Fruit fly (Drosophila melanogaster): ENCODE measurements around the gene CG45491.
"Not testable (repeated sequence)": the region's sequence is repeated elsewhere in the genome, so short reads cannot be mapped to it uniquely, and the experiment has no call there.

The CG45491 gene

DNA sequence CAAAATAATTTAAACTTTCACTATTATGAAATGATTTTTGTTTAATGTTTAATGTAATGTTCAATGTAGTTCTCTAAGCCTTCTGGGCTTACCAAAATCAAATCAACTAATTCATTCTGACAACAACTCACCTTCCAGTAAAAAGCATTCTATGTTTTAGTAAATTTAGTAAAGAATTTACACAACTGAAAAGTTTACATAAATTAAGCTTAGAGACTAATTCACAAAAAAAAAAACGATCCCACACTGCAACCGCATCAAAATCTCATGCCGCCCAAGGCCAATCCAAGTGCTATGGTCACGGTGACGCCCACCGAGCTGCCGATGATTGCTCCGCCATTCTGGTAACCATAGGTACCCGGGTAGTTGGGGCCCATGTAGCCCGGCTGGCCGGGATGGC lies 9.7 kb downstream of the CG45491 start, which contains the start of gene CG45489:
Gene CG45489, minus strand, starts transcription at position 101 of the 400 bp plus-strand sequence.
- not testable (repeated sequence) for TF ChIP-seq Hr38 (GFP tag; optimal IDR thresholded peaks at IDR 0.05); CG15336 (GFP tag; IDR thresholded peaks at IDR 0.05); CG6808 (GFP tag; optimal IDR thresholded peaks at IDR 0.05)

DNA sequence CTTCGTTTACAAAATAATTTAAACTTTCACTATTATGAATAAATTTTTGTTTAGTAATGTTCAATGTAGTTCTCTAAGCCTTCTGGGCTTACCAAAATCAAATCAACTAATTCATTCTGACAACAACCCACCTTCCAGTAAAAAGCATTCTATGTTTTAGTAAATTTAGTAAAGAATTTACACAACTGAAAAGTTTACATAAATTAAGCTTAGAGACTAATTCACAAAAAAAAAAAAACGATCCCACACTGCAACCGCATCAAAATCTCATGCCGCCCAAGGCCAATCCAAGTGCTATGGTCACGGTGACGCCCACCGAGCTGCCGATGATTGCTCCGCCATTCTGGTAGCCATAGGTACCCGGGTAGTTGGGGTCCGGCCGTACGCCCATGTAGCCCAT lies 18.5 kb downstream of the CG45491 start, which contains the start of gene CG45488:
Gene CG45488, minus strand, starts transcription at position 101 of the 400 bp plus-strand sequence.
- not testable (repeated sequence) for TF ChIP-seq Sox15 (GFP tag; optimal IDR thresholded peaks at IDR 0.05); CG11762 (GFP tag; optimal IDR thresholded peaks at IDR 0.05; ENCODE audit: insufficient read depth); CG8119 (GFP tag; IDR thresholded peaks at IDR 0.05)

DNA sequence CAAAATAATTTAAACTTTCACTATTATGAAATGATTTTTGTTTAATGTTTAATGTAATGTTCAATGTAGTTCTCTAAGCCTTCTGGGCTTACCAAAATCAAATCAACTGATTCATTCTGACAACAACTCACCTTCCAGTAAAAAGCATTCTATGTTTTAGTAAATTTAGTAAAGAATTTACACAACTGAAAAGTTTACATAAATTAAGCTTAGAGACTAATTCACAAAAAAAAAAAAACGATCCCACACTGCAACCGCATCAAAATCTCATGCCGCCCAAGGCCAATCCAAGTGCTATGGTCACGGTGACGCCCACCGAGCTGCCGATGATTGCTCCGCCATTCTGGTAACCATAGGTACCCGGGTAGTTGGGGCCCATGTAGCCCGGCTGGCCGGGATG lies 23.6 kb downstream of the CG45491 start, which contains the start of gene CG45487:
Gene CG45487, minus strand, starts transcription at position 101 of the 400 bp plus-strand sequence.
- TF ChIP-seq dsx (GFP tag; optimal IDR thresholded peaks at IDR 0.05; ENCODE audit: poor library complexity, severe bottlenecking); salr (GFP tag; optimal IDR thresholded peaks at IDR 0.05); vri (GFP tag; optimal IDR thresholded peaks at IDR 0.05): not testable (repeated sequence)

DNA sequence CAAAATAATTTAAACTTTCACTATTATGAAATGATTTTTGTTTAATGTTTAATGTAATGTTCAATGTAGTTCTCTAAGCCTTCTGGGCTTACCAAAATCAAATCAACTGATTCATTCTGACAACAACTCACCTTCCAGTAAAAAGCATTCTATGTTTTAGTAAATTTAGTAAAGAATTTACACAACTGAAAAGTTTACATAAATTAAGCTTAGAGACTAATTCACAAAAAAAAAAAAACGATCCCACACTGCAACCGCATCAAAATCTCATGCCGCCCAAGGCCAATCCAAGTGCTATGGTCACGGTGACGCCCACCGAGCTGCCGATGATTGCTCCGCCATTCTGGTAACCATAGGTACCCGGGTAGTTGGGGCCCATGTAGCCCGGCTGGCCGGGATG lies 28.8 kb downstream of the CG45491 start, which contains the start of gene CG45486:
Gene CG45486, minus strand, starts transcription at position 101 of the 400 bp plus-strand sequence.
- TF ChIP-seq Lpt (GFP tag; optimal IDR thresholded peaks at IDR 0.05); Ets96B (tag; optimal IDR thresholded peaks at IDR 0.05); Hr39 (GFP tag; optimal IDR thresholded peaks at IDR 0.05): not testable (repeated sequence)

DNA sequence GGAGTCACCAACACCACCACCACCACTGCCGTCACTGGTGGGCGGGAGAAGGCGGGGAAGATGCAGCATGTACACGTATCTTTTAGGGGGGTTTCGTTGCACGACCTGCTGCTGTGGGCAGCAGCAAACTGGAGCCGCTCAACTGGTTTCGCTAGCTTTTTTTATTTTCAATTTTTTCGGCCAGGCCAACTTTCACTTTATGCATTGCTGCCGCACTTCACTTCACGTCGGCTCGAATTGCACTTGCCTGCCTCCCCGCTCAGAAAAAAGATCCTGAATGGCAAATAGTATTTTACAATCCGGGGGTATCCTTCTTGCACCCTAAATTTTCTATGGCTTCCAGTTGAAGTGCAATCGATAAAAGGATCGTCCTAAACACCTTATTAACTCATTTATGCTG lies 38.8 kb downstream of the CG45491 start:
- TF ChIP-seq Sox102F (GFP tag; optimal IDR thresholded peaks at IDR 0.05) (no peak), CG11902 (GFP tag; optimal IDR thresholded peaks at IDR 0.05) (no peak), Lpt (GFP tag; optimal IDR thresholded peaks at IDR 0.05) (peak; percentile 50), acj6 (GFP tag; optimal IDR thresholded peaks at IDR 0.05) (no peak), CG9139 (GFP tag; optimal IDR thresholded peaks at IDR 0.05) (no peak), CG3919 (GFP tag; optimal IDR thresholded peaks at IDR 0.05) (no peak), Blimp-1 (GFP tag; optimal IDR thresholded peaks at IDR 0.05) (peak; percentile 69), eg (GFP tag; IDR thresholded peaks at IDR 0.05) (no peak)

DNA sequence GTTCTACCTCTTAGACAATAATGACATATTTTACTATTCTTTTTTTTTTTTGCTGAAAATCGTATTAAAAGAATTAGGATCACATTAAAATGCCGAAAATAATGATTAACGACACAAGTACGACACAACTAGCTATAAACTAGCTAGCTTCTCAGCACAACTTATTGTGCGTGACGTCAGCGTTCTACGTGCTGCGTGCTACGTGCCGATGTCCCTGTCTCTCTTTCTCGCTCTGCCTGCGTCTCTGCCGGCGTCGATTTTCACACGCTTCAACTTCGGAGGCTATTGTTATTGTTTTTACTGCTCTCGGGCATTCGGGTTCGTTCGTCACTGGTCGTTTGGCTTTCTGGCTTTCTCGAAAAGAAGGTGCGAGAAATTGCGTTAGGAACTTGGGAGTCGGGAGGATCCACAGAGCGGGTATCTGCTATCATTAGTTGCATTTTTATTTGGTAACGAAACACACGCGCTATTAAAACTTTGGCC lies 40.8 kb downstream of the CG45491 start:
- TF ChIP-seq net (GFP tag; optimal IDR thresholded peaks at IDR 0.05) (no peak), CG32006 (GFP tag; optimal IDR thresholded peaks at IDR 0.05) (peak; percentile 12), esn (GFP tag; optimal IDR thresholded peaks at IDR 0.05) (no peak), Eip78C (GFP tag) (peak; percentile 43), ss (GFP tag; optimal IDR thresholded peaks at IDR 0.05) (peak in 1 of 2 experiments; percentile 44), Eip75B (GFP tag; optimal IDR thresholded peaks at IDR 0.05) (peak; percentile 22), svp (GFP tag) (peak; percentile 31)

DNA sequence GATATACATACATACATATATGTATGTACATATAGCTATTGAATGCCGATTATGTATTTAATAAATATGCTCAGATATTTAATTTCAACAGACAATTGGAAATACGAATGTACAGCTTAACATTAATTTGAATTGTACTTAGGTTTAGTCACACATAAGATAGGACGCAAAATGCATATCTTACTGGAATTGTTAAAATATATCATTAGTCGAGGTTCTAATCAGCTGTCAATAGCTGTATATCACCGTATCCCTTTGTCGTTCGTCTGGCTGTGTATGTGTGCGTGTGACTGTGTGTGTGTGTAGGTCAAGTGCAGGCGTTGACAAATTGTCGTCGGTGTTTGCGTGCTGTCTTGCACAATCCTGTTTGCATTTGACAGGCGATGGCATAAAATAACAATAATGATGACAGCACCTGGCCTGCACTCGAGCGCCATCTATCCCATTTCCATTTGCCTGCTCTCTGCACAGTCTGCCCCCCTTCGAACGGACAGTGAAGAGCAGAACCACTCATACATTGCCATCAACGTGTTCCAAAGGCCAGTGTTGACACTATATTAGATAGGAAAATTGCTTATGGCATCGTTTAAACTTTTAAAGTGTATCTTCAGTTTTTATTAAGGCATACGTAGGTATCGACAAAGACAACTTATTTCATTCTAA lies 41.3 kb downstream of the CG45491 start:
- TF ChIP-seq eg (GFP tag; IDR thresholded peaks at IDR 0.05) = 0 out of 3 replicates have a peak, but pooled peaks have one; percentile 9
- peak; percentile 4 for TF ChIP-seq CG32006 (GFP tag; optimal IDR thresholded peaks at IDR 0.05)
- TF ChIP-seq CG11762 (GFP tag; optimal IDR thresholded peaks at IDR 0.05; ENCODE audit: insufficient read depth) = no peak
- peak; percentile 50 for TF ChIP-seq Eip78C (GFP tag)
- TF ChIP-seq Sox14 (GFP tag; optimal IDR thresholded peaks at IDR 0.05) = peak; percentile 2
- peak; percentile 63 for TF ChIP-seq svp (GFP tag)
- TF ChIP-seq Ets96B (tag; optimal IDR thresholded peaks at IDR 0.05) = peak; percentile 26
- TF ChIP-seq ss (GFP tag; optimal IDR thresholded peaks at IDR 0.05) = peak in 1 of 2 experiments; percentile 7
- TF ChIP-seq Lpt (GFP tag; optimal IDR thresholded peaks at IDR 0.05) = no peak
- TF ChIP-seq vri (GFP tag; optimal IDR thresholded peaks at IDR 0.05) = no peak
